Fruit fly (Drosophila melanogaster) whole organism, embryonic: ENCODE data around the gene qm.

Experiments used
- CG10366 ChIP-seq: fragments of 200-800 bp; sonication (Bioruptor generic); IDR thresholded peaks from 2 replicates; pipeline ENCODE4 v1.3.6; 2022; ENCODE audit warnings: missing biosample characterization, missing genetic modification characterization
- CG10654 ChIP-seq: fragments of 200-800 bp; sonication (Bioruptor generic); optimal IDR thresholded peaks from 2 replicates; lab custom pipeline; 2016; ENCODE audit warnings: missing biosample characterization, missing genetic modification characterization
- CG11093 ChIP-seq: fragments of 200-800 bp; sonication (Bioruptor generic); IDR thresholded peaks from 3 replicates; pipeline ENCODE4 v1.3.6; 2022; ENCODE audit warnings: missing biosample characterization, missing genetic modification characterization
- CG12104 ChIP-seq: fragments of 200-800 bp; sonication (Bioruptor generic); optimal IDR thresholded peaks from 3 replicates; lab custom pipeline; 2016; ENCODE audit warnings: missing biosample characterization, missing genetic modification characterization
- CG13123 ChIP-seq: fragments of 200-800 bp; sonication (Bioruptor generic); optimal IDR thresholded peaks from 2 replicates; lab custom pipeline; 2016; ENCODE audit warnings: missing biosample characterization, missing genetic modification characterization
- CG13287 ChIP-seq: fragments of 200-800 bp; sonication (Bioruptor generic); IDR thresholded peaks from 2 replicates; pipeline ENCODE4 v1.3.6; 2022; ENCODE audit warnings: missing biosample characterization, missing genetic modification characterization; ENCODE audit not compliant: partially characterized antibody
- CG14860 ChIP-seq: fragments of 200-800 bp; sonication (Bioruptor generic); IDR thresholded peaks from 3 replicates; pipeline ENCODE4 v1.3.6; 2022; ENCODE audit warnings: missing biosample characterization, missing genetic modification characterization; ENCODE audit not compliant: partially characterized antibody
- CG14965 ChIP-seq: fragments of 200-800 bp; sonication (Bioruptor generic); optimal IDR thresholded peaks from 2 replicates; lab custom pipeline; 2016; ENCODE audit warnings: missing biosample characterization, missing genetic modification characterization, borderline replicate concordance
- CG1603 ChIP-seq: fragments of 200-800 bp; sonication (Bioruptor generic); optimal IDR thresholded peaks from 2 replicates; lab custom pipeline; 2019; ENCODE audit warnings: missing biosample characterization, mild to moderate bottlenecking, missing genetic modification characterization, moderate library complexity
- CG16815 ChIP-seq: fragments of 200-800 bp; sonication (Bioruptor generic); optimal IDR thresholded peaks from 3 replicates; lab custom pipeline; 2017; ENCODE audit warnings: missing biosample characterization, mild to moderate bottlenecking, missing genetic modification characterization
- CG18764 ChIP-seq: fragments of 200-800 bp; sonication (Bioruptor generic); optimal IDR thresholded peaks from 3 replicates; lab custom pipeline; 2016; ENCODE audit warnings: missing biosample characterization, missing genetic modification characterization
- CG2678 ChIP-seq: fragments of 200-800 bp; sonication (Bioruptor generic); optimal IDR thresholded peaks from 3 replicates; lab custom pipeline; 2019; ENCODE audit warnings: missing biosample characterization, mild to moderate bottlenecking, missing genetic modification characterization, moderate library complexity
- CG2712 ChIP-seq: fragments of 200-800 bp; optimal IDR thresholded peaks from 3 replicates; lab custom pipeline; 2019; ENCODE audit warnings: missing biosample characterization, mild to moderate bottlenecking, missing genetic modification characterization, moderate library complexity
- CG2889 ChIP-seq: fragments of 200-800 bp; sonication (Bioruptor generic); IDR thresholded peaks from 3 replicates; pipeline ENCODE4 v1.3.6; 2022; ENCODE audit warnings: missing biosample characterization, missing genetic modification characterization
- CG31224 ChIP-seq: fragments of 200-800 bp; sonication (Bioruptor generic); IDR thresholded peaks from 2 replicates; pipeline ENCODE4 v1.3.6; 2022; ENCODE audit warnings: missing biosample characterization, missing genetic modification characterization
- CG31365 ChIP-seq: fragments of 200-800 bp; sonication (Bioruptor generic); optimal IDR thresholded peaks from 2 replicates; lab custom pipeline; 2018; ENCODE audit warnings: missing biosample characterization, mild to moderate bottlenecking, missing genetic modification characterization
- CG3163 ChIP-seq: fragments of 200-800 bp; sonication (Bioruptor generic); optimal IDR thresholded peaks from 3 replicates; lab custom pipeline; 2016; ENCODE audit warnings: missing biosample characterization, missing genetic modification characterization
- CG42726 ChIP-seq: fragments of 200-800 bp; sonication (Bioruptor generic); IDR thresholded peaks from 2 replicates; pipeline ENCODE4 v1.3.6; 2022; ENCODE audit warnings: missing biosample characterization, missing genetic modification characterization; ENCODE audit not compliant: partially characterized antibody
- CG4424 ChIP-seq: fragments of 200-800 bp; sonication (Bioruptor generic); optimal IDR thresholded peaks from 3 replicates; lab custom pipeline; 2016; ENCODE audit warnings: missing biosample characterization, missing genetic modification characterization
- CG6654 ChIP-seq: fragments of 200-800 bp; sonication (Bioruptor generic); optimal IDR thresholded peaks from 2 replicates; lab custom pipeline; 2017; ENCODE audit warnings: missing biosample characterization, mild to moderate bottlenecking, missing genetic modification characterization
- CG7987 ChIP-seq: fragments of 200-800 bp; sonication (Bioruptor generic); optimal IDR thresholded peaks from 2 replicates; lab custom pipeline; 2018; ENCODE audit warnings: missing biosample characterization, mild to moderate bottlenecking, missing genetic modification characterization, moderate library complexity
- CG8290 ChIP-seq, 3 experiments: fragments of 200-800 bp; sonication (Bioruptor generic); optimal IDR thresholded peaks; 2 replicates each; lab custom pipeline; 2016 to 2019; ENCODE audit warnings: missing biosample characterization in 3 of 3, missing genetic modification characterization in 3 of 3, mild to moderate bottlenecking in 2 of 3, moderate library complexity in 1 of 3
- CG8388 ChIP-seq: fragments of 200-800 bp; sonication (Bioruptor generic); optimal IDR thresholded peaks from 2 replicates; lab custom pipeline; 2019; ENCODE audit warnings: missing biosample characterization, mild to moderate bottlenecking, missing genetic modification characterization, moderate library complexity
- CG9797 ChIP-seq: fragments of 200-800 bp; sonication (Bioruptor generic); optimal IDR thresholded peaks from 3 replicates; lab custom pipeline; 2018; ENCODE audit warnings: missing biosample characterization, mild to moderate bottlenecking, missing genetic modification characterization
- CTCF ChIP-seq: fragments of 200-800 bp; sonication (Bioruptor generic); optimal IDR thresholded peaks from 2 replicates; lab custom pipeline; 2017; ENCODE audit warnings: missing biosample characterization, mild to moderate bottlenecking, missing genetic modification characterization, moderate library complexity
- Dip3 ChIP-seq: fragments of 200-800 bp; sonication (Bioruptor generic); optimal IDR thresholded peaks from 3 replicates; lab custom pipeline; 2016; ENCODE audit warnings: missing biosample characterization, missing genetic modification characterization
- Dll ChIP-seq: fragments of 200-800 bp; sonication (Bioruptor generic); IDR thresholded peaks from 4 replicates; pipeline ENCODE4 v1.3.6; 2022; ENCODE audit warnings: missing biosample characterization, missing genetic modification characterization; ENCODE audit not compliant: partially characterized antibody
- HHEX ChIP-seq: fragments of 200-800 bp; sonication (Bioruptor generic); optimal IDR thresholded peaks from 3 replicates; lab custom pipeline; 2017; ENCODE audit warnings: missing biosample characterization, mild to moderate bottlenecking, missing genetic modification characterization, missing genetic modification reagents
- Hey ChIP-seq: fragments of 200-800 bp; sonication (Bioruptor generic); optimal IDR thresholded peaks from 3 replicates; lab custom pipeline; 2018; ENCODE audit warnings: missing biosample characterization, mild to moderate bottlenecking, missing genetic modification characterization
- Med ChIP-seq: fragments of 200-800 bp; sonication (Bioruptor generic); peaks from one replicate; lab custom pipeline; 2016; ENCODE audit warnings: missing biosample characterization, missing genetic modification characterization, mild to moderate bottlenecking, inconsistent platforms, moderate library complexity
- Nf-YB ChIP-seq: fragments of 200-800 bp; sonication (Bioruptor generic); optimal IDR thresholded peaks from 3 replicates; lab custom pipeline; 2019; ENCODE audit warnings: missing biosample characterization, mild to moderate bottlenecking, missing genetic modification characterization, moderate library complexity
- Oaz ChIP-seq: fragments of 200-800 bp; sonication (Bioruptor generic); IDR thresholded peaks from 2 replicates; pipeline ENCODE4 v1.3.6; 2022; ENCODE audit warnings: missing biosample characterization, missing genetic modification characterization
- Ssrp ChIP-seq: fragments of 200-800 bp; sonication (Bioruptor generic); optimal IDR thresholded peaks from 2 replicates; lab custom pipeline; 2018; ENCODE audit warnings: missing biosample characterization, mild to moderate bottlenecking, missing genetic modification characterization, moderate library complexity
- Xbp1 ChIP-seq: fragments of 200-800 bp; sonication (Bioruptor generic); optimal IDR thresholded peaks from 3 replicates; lab custom pipeline; 2016; ENCODE audit warnings: missing biosample characterization, mild to moderate bottlenecking, missing genetic modification characterization
- ash1 ChIP-seq: fragments of 200-800 bp; sonication (Bioruptor generic); optimal IDR thresholded peaks from 2 replicates; lab custom pipeline; 2018; ENCODE audit warnings: missing biosample characterization, mild to moderate bottlenecking, missing genetic modification characterization
- da ChIP-seq: fragments of 200-800 bp; sonication (Bioruptor generic); optimal IDR thresholded peaks from 2 replicates; lab custom pipeline; 2016; ENCODE audit warnings: missing biosample characterization, missing genetic modification characterization
- ewg ChIP-seq: fragments of 200-800 bp; sonication (Bioruptor generic); optimal IDR thresholded peaks from 3 replicates; lab custom pipeline; 2017; ENCODE audit warnings: mild to moderate bottlenecking, missing biosample characterization, missing genetic modification reagents, missing genetic modification characterization
- gce ChIP-seq: fragments of 200-800 bp; sonication (Bioruptor generic); IDR thresholded peaks from 3 replicates; pipeline ENCODE4 v1.3.6; 2022; ENCODE audit warnings: missing biosample characterization, missing genetic modification characterization
- gt ChIP-seq: fragments of 200-800 bp; sonication (Bioruptor generic); IDR thresholded peaks from 2 replicates; pipeline ENCODE4 v1.3.6; 2022; ENCODE audit warnings: missing biosample characterization, missing genetic modification characterization
- ind ChIP-seq: fragments of 200-800 bp; sonication (Bioruptor generic); optimal IDR thresholded peaks from 3 replicates; lab custom pipeline; 2016; ENCODE audit warnings: missing biosample characterization, missing genetic modification characterization
- kay ChIP-seq: fragments of 200-800 bp; sonication (Bioruptor generic); optimal IDR thresholded peaks from 2 replicates; lab custom pipeline; 2016; ENCODE audit warnings: missing biosample characterization, missing genetic modification characterization
- kni ChIP-seq: fragments of 200-800 bp; sonication (Bioruptor generic); optimal IDR thresholded peaks from 3 replicates; lab custom pipeline; 2017; ENCODE audit warnings: mild to moderate bottlenecking, missing biosample characterization, missing genetic modification reagents, missing genetic modification characterization
- lmd ChIP-seq: fragments of 200-800 bp; sonication (Bioruptor generic); IDR thresholded peaks from 2 replicates; pipeline ENCODE4 v1.3.6; 2022; ENCODE audit warnings: missing biosample characterization, missing genetic modification characterization
- nerfin-2 ChIP-seq: fragments of 200-800 bp; sonication (Bioruptor generic); IDR thresholded peaks from 2 replicates; pipeline ENCODE4 v1.3.6; 2022; ENCODE audit warnings: missing biosample characterization, missing genetic modification characterization; ENCODE audit not compliant: partially characterized antibody
- scrt ChIP-seq: fragments of 200-800 bp; sonication (Bioruptor generic); optimal IDR thresholded peaks from 2 replicates; lab custom pipeline; 2018; ENCODE audit warnings: missing biosample characterization, mild to moderate bottlenecking, missing genetic modification characterization, moderate library complexity
- sima ChIP-seq: fragments of 200-800 bp; sonication (Bioruptor generic); optimal IDR thresholded peaks from 2 replicates; lab custom pipeline; 2016; ENCODE audit warnings: missing biosample characterization, missing genetic modification characterization
- slou ChIP-seq: fragments of 200-800 bp; sonication (Bioruptor generic); optimal IDR thresholded peaks from 3 replicates; lab custom pipeline; 2016; ENCODE audit warnings: missing biosample characterization, missing genetic modification characterization
- slp2 ChIP-seq: fragments of 200-800 bp; sonication (Bioruptor generic); optimal IDR thresholded peaks from 2 replicates; lab custom pipeline; 2016; ENCODE audit warnings: missing biosample characterization, missing genetic modification characterization
- trh ChIP-seq: fragments of 200-800 bp; sonication (Bioruptor generic); optimal IDR thresholded peaks from 2 replicates; lab custom pipeline; 2016; ENCODE audit warnings: missing biosample characterization, missing genetic modification characterization
- usp ChIP-seq: fragments of >200 bp; optimal IDR thresholded peaks from 2 replicates; lab custom pipeline; 2017; ENCODE audit warnings: missing biosample characterization, missing genetic modification characterization

Gene qm

dm6 chr3L:7381359-7381976, 33.4 kb downstream of the qm start, which contains the start of the genes SMSr and smid (continued):
- no peak for TF ChIP-seq CG2889 (GFP tag; lab: Robert Waterston, UW)
- TF ChIP-seq ind = peak; percentile 58
- no peak for TF ChIP-seq HHEX (GFP tag; lab: Kevin White, UChicago)
- TF ChIP-seq CG12104 = no peak
- TF ChIP-seq CG8388 (GFP tag; lab: Kevin White, UChicago) = no peak
- no peak for TF ChIP-seq usp (GFP tag; lab: Kevin White, UChicago)
- peak; percentile 52 for TF ChIP-seq CTCF
- peak; percentile 8 for TF ChIP-seq kay
- no peak for TF ChIP-seq CG6654 (GFP tag; lab: Kevin White, UChicago)
- TF ChIP-seq CG31224 (GFP tag; lab: Robert Waterston, UW) = no peak
- peak; percentile 38 for TF ChIP-seq CG10654 (GFP tag; lab: Kevin White, UChicago)
- peak; percentile 90 for TF ChIP-seq CG14860 (GFP tag; lab: Robert Waterston, UW)
- peak; percentile 24 for TF ChIP-seq CG3163 (GFP tag; lab: Kevin White, UChicago)
- TF ChIP-seq CG14965 (GFP tag; lab: Kevin White, UChicago) = no peak
- peak; percentile 47 for TF ChIP-seq kni (GFP tag; lab: Kevin White, UChicago)
- peak; percentile 30 for TF ChIP-seq CG1603 (tag; lab: Kevin White, UChicago)
- TF ChIP-seq Dll (GFP tag; lab: Robert Waterston, UW) = peak; percentile 91
- TF ChIP-seq Oaz (GFP tag; lab: Robert Waterston, UW) = no peak
- peak; percentile 45 for TF ChIP-seq CG8290 (GFP tag; optimal IDR thresholded peaks at IDR 0.05; lab: Kevin White, UChicago)
- peak in 1 of 2 experiments; percentile 4 for TF ChIP-seq CG8290 (tag; optimal IDR thresholded peaks at IDR 0.05; lab: Kevin White, UChicago)
- peak; percentile 76 for TF ChIP-seq CG2712
- TF ChIP-seq nerfin-2 (GFP tag; lab: Robert Waterston, UW) = peak; percentile 51
- no peak for TF ChIP-seq Hey (tag; lab: Kevin White, UChicago)
- no peak for TF ChIP-seq trh (GFP tag; lab: Kevin White, UChicago)
- 0 out of 2 replicates have a peak, but pooled peaks have one; percentile 53 for TF ChIP-seq CG42726 (GFP tag; lab: Robert Waterston, UW)
- TF ChIP-seq CG16815 (GFP tag; lab: Kevin White, UChicago) = peak; percentile 19
- TF ChIP-seq Nf-YB (GFP tag; lab: Kevin White, UChicago) = peak; percentile 2
- TF ChIP-seq CG10366 (GFP tag; lab: Robert Waterston, UW) = peak; percentile 46; the same call in 1 of the 2 replicates
- TF ChIP-seq CG9797 = peak; percentile 42
- no peak for TF ChIP-seq gce (GFP tag; lab: Robert Waterston, UW)
- peak; percentile 62 for TF ChIP-seq Dip3 (GFP tag; lab: Kevin White, UChicago)
- TF ChIP-seq CG18764 (GFP tag; lab: Kevin White, UChicago) = peak; percentile 40
- peak; percentile 55 for TF ChIP-seq scrt (GFP tag; lab: Kevin White, UChicago)
- no peak for TF ChIP-seq ash1 (GFP tag; lab: Kevin White, UChicago)
- no peak for TF ChIP-seq CG2678 (tag; lab: Kevin White, UChicago)
- TF ChIP-seq sima (GFP tag; lab: Kevin White, UChicago) = no peak
- peak; percentile 26 for TF ChIP-seq CG7987
- peak; percentile 51; the same call in 1 of the 2 replicates for TF ChIP-seq lmd (GFP tag; lab: Robert Waterston, UW)
- peak; percentile 23 for TF ChIP-seq slou
- peak; percentile 59 for TF ChIP-seq Ssrp
- peak; percentile 72 for TF ChIP-seq Xbp1 (GFP tag; lab: Kevin White, UChicago)
- peak; percentile 24 for TF ChIP-seq ewg
- TF ChIP-seq CG4424 (GFP tag; lab: Kevin White, UChicago) = peak; percentile 42
- TF ChIP-seq slp2 (GFP tag; lab: Kevin White, UChicago) = peak; percentile 42
- TF ChIP-seq CG13287 (GFP tag; lab: Robert Waterston, UW) = peak; percentile 92
- peak; percentile 23 for TF ChIP-seq CG13123 (GFP tag; lab: Kevin White, UChicago)
- TF ChIP-seq da (GFP tag; lab: Kevin White, UChicago) = no peak
- no peak for TF ChIP-seq CG31365 (tag; lab: Kevin White, UChicago)
- TF ChIP-seq gt (GFP tag; lab: Robert Waterston, UW) = no peak
- TF ChIP-seq CG11093 = 0 out of 3 replicates have a peak, but pooled peaks have one; percentile 25
- TF ChIP-seq Med (GFP tag; lab: Kevin White, UChicago) = peak; percentile 83
